Fruit fly (Drosophila melanogaster): ENCODE measurements around the gene Atu.

dm6 chr3R:5565623-5566022, 47.5 kb upstream of the Atu start:
- peak; percentile 68 for TF ChIP-seq Mnt (GFP tag; optimal IDR thresholded peaks at IDR 0.05)
- peak; percentile 87 for TF ChIP-seq CG12768 (GFP tag; optimal IDR thresholded peaks at IDR 0.05)
- TF ChIP-seq pad (GFP tag; optimal IDR thresholded peaks at IDR 0.05), result peak; percentile 56
- TF ChIP-seq tj (GFP tag; optimal IDR thresholded peaks at IDR 0.05), result peak; percentile 35

Data from whole organism, adult.